Worm (Caenorhabditis elegans): ENCODE data around the gene cdh-5.
A peak's percentile ranks its signal among the peaks of the same experiment; 100 is the strongest.

The cdh-5 gene

DNA sequence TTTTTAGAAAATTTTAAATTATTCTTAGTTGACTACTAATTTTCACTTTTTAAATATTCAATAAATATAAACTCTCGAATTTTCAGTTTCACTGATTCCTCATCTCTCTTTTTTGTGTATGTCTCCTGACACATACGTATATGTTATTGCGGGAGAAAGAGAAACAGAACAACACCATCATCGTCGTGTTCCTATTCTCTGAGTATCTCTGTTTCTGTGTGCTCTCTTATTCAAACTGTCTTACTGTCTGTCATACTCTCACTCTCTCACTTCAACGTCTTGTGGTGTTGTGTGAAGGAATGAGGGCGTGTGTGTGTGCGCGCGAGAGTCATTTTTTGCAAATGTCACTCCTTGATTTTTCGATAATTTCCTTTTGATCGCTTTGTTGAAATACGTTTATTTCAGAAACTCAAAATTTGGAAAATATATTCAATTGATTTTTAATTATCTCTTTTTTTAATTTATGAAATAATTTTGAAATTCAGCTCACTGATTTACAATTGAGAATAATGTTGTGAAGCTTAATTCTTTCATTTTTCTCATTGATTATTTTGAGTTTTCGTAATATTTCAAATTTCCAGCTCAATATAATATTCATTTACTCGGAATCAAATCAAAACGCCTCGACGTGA, 48.5 kb upstream of the cdh-5 start, which contains the start of gene lin-49 (continued):
- TF ChIP-seq aha-1 (tag) (no peak), lin-1 (GFP tag; IDR thresholded peaks at IDR 0.05) (no peak; the same call in 1 of the 2 replicates), madf-5 (GFP tag; IDR thresholded peaks at IDR 0.05) (no peak), lin-13 (GFP tag; optimal IDR thresholded peaks at IDR 0.05) (peak; percentile 47), pha-4 (GFP tag; IDR thresholded peaks at IDR 0.05) (no peak), pha-4 (tag; optimal IDR thresholded peaks at IDR 0.05) (peak; percentile 65), tra-1 (GFP tag; IDR thresholded peaks at IDR 0.05) (no peak), Y5F2A.4 (GFP tag; optimal IDR thresholded peaks at IDR 0.05) (no peak), php-3 (GFP tag; IDR thresholded peaks at IDR 0.05) (no peak), attf-4 (tag; optimal IDR thresholded peaks at IDR 0.05) (no peak), ceh-82 (tag; optimal IDR thresholded peaks at IDR 0.05) (no peak), nhr-48 (tag; optimal IDR thresholded peaks at IDR 0.05) (peak; percentile 12), nhr-76 (tag; optimal IDR thresholded peaks at IDR 0.05) (no peak), dpl-1 (GFP tag; optimal IDR thresholded peaks at IDR 0.05) (peak; percentile 40), nhr-42 (GFP tag; IDR thresholded peaks at IDR 0.05) (no peak), hmg-1.1 (GFP tag; IDR thresholded peaks at IDR 0.05) (peak; percentile 81), lin-38 (GFP tag; IDR thresholded peaks at IDR 0.05) (peak; percentile 44), nhr-11 (tag; optimal IDR thresholded peaks at IDR 0.05) (peak; percentile 7), Y48G9A.11 (GFP tag; IDR thresholded peaks at IDR 0.05) (no peak), aly-2 (tag; optimal IDR thresholded peaks at IDR 0.05) (no peak), zag-1 (tag; optimal IDR thresholded peaks at IDR 0.05) (no peak), lin-29 (GFP tag; IDR thresholded peaks at IDR 0.05) (no peak), ZK337.2 (GFP tag; IDR thresholded peaks at IDR 0.05) (no peak), lir-3 (tag; optimal IDR thresholded peaks at IDR 0.05) (no peak), mes-2 (tag; optimal IDR thresholded peaks at IDR 0.05; ENCODE audit: poor library complexity, severe bottlenecking) (peak; percentile 67), ztf-11 (tag; optimal IDR thresholded peaks at IDR 0.05) (no peak), daf-8 (GFP tag; IDR thresholded peaks at IDR 0.05) (no peak), skn-1 (tag; optimal IDR thresholded peaks at IDR 0.05) (no peak), mxl-2 (GFP tag; conservative IDR thresholded peaks at IDR 0.05) (no peak), dmd-8 (GFP tag; IDR thresholded peaks at IDR 0.05) (no peak), hif-1 (tag; optimal IDR thresholded peaks at IDR 0.05) (peak in 1 of 2 experiments; percentile 38), ZK546.5 (tag; optimal IDR thresholded peaks at IDR 0.05) (no peak), ztf-7 (tag; optimal IDR thresholded peaks at IDR 0.05) (peak; percentile 15), ama-1 (optimal IDR thresholded peaks at IDR 0.05) (no peak), R02D3.7 (tag; optimal IDR thresholded peaks at IDR 0.05) (no peak), saeg-2 (GFP tag; IDR thresholded peaks at IDR 0.05) (no peak), zip-11 (GFP tag; IDR thresholded peaks at IDR 0.05) (no peak), nhr-111 (GFP tag; optimal IDR thresholded peaks at IDR 0.05) (no peak), nhr-10 (tag; optimal IDR thresholded peaks at IDR 0.05) (no peak), dmd-6 (GFP tag; IDR thresholded peaks at IDR 0.05) (peak; percentile 62), hlh-30 (tag; optimal IDR thresholded peaks at IDR 0.05; ENCODE audit: insufficient read depth) (peak; percentile 97), F10B5.3 (tag; optimal IDR thresholded peaks at IDR 0.05) (no peak), lim-7 (GFP tag; IDR thresholded peaks at IDR 0.05) (no peak), lsy-2 (tag; optimal IDR thresholded peaks at IDR 0.05) (peak; percentile 43 to 82), dmd-9 (GFP tag; IDR thresholded peaks at IDR 0.05) (no peak), arid-1 (GFP tag; conservative IDR thresholded peaks at IDR 0.05) (0 out of 2 replicates have a peak, but pooled peaks have one; percentile 11), snpc-4 (tag; optimal IDR thresholded peaks at IDR 0.05) (no peak), dve-1 (tag; optimal IDR thresholded peaks at IDR 0.05; ENCODE audit: insufficient read depth) (peak; percentile 87), duxl-1 (tag; optimal IDR thresholded peaks at IDR 0.05; ENCODE audit: poor library complexity) (no peak), Y105C5A.15 (GFP tag; IDR thresholded peaks at IDR 0.05) (no peak), mdl-1 (tag; optimal IDR thresholded peaks at IDR 0.05) (peak; percentile 9 to 83)
